Fruit fly (Drosophila melanogaster): Measurements from ENCODE around the gene CG1674.

CG1674 gene

DNA sequence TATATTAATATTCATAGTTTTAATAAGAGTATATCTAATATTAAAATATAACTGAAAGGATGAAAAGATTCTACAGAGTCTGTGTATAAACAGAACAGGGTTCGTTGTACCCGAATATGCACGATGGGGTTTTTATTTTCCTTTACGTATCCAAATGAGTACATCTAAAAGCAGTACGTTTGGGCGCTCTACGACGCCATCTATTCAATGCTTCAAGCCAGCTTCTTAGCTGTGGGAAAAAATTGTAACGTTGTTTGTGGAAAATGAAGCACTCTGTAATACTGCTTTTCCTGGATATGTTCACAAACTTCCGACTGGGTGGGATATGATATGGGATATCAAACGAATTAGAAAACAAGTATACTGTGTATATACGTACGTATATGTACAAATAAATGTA lies 44.2 kb downstream of the CG1674 start:
- TF ChIP-seq Sry-δ (GFP tag; optimal IDR thresholded peaks at IDR 0.05) (no peak), CG9437 (GFP tag; optimal IDR thresholded peaks at IDR 0.05) (peak; percentile 45), B-H1 (GFP tag; IDR thresholded peaks at IDR 0.05) (no peak), odd (GFP tag; optimal IDR thresholded peaks at IDR 0.05) (no peak), caup (GFP tag; optimal IDR thresholded peaks at IDR 0.05; ENCODE audit: severe bottlenecking) (no peak), CG6813 (GFP tag; optimal IDR thresholded peaks at IDR 0.05) (no peak), pros (GFP tag; optimal IDR thresholded peaks at IDR 0.05) (no peak), CG18011 (GFP tag; optimal IDR thresholded peaks at IDR 0.05) (no peak), tgo (GFP tag; IDR thresholded peaks at IDR 0.05) (no peak), CG10147 (GFP tag; optimal IDR thresholded peaks at IDR 0.05) (no peak), Sox102F (GFP tag; optimal IDR thresholded peaks at IDR 0.05) (no peak), onecut (GFP tag; IDR thresholded peaks at IDR 0.05) (no peak), CG2199 (GFP tag; IDR thresholded peaks at IDR 0.05) (peak; percentile 88; the same call in 2 of the 3 replicates), sens (GFP tag) (peak; percentile 16), CG30020 (tag; optimal IDR thresholded peaks at IDR 0.05) (peak; percentile 8), nau (GFP tag; optimal IDR thresholded peaks at IDR 0.05) (no peak), Hr51 (GFP tag; optimal IDR thresholded peaks at IDR 0.05) (no peak), CG13894 (tag; optimal IDR thresholded peaks at IDR 0.05) (peak; percentile 52), CG32532 (GFP tag; IDR thresholded peaks at IDR 0.05) (no peak), CTCF (GFP tag; optimal IDR thresholded peaks at IDR 0.05) (peak; percentile 73), trh (GFP tag; optimal IDR thresholded peaks at IDR 0.05) (no peak)

DNA sequence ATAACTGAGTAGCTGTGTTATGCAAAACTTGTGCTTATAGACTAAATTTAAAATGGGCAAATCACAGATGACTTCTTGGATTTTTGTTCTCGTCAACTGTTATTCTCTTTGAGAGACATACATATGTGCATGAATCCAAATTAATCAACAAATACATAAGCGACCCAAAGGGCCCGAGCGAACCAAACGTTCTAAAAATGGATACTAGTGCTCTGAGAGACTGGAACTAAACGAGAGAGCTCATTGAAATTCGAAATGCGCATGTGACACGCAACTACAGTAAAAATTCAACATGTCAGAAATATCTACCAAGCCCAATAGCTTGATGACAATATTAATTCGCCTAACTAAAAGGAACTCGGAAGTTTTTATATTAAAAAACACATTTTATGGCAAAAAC lies 45.8 kb downstream of the CG1674 start, which contains the start of gene NfI:
NfI (minus strand) TSS at position 45 of the 400 bp plus-strand sequence.
- TF ChIP-seq crp (GFP tag; optimal IDR thresholded peaks at IDR 0.05) (no peak), Trl (optimal IDR thresholded peaks at IDR 0.05) (peak; percentile 46 to 65), Trl (GFP tag; optimal IDR thresholded peaks at IDR 0.05) (no peak), exex (tag; optimal IDR thresholded peaks at IDR 0.05) (no peak), tio (GFP tag; optimal IDR thresholded peaks at IDR 0.05) (no peak), vnd (GFP tag; IDR thresholded peaks at IDR 0.05; ENCODE audit: partially characterized antibody) (no peak), scrt (GFP tag; optimal IDR thresholded peaks at IDR 0.05) (no peak), Gug (GFP tag; IDR thresholded peaks at IDR 0.05) (no peak), sens (GFP tag) (peak; percentile 45), CG2120 (GFP tag; optimal IDR thresholded peaks at IDR 0.05) (peak; percentile 11), CG6854 (GFP tag; optimal IDR thresholded peaks at IDR 0.05) (no peak), CG30020 (tag; optimal IDR thresholded peaks at IDR 0.05) (peak; percentile 24), CG8478 (optimal IDR thresholded peaks at IDR 0.05) (no peak), CG10431 (GFP tag; optimal IDR thresholded peaks at IDR 0.05) (no peak), CG17568 (GFP tag; optimal IDR thresholded peaks at IDR 0.05) (peak; percentile 13), sd (tag; optimal IDR thresholded peaks at IDR 0.05) (no peak), CG11723 (GFP tag; optimal IDR thresholded peaks at IDR 0.05) (peak; percentile 47), CG2199 (GFP tag; IDR thresholded peaks at IDR 0.05) (peak; percentile 89)

DNA sequence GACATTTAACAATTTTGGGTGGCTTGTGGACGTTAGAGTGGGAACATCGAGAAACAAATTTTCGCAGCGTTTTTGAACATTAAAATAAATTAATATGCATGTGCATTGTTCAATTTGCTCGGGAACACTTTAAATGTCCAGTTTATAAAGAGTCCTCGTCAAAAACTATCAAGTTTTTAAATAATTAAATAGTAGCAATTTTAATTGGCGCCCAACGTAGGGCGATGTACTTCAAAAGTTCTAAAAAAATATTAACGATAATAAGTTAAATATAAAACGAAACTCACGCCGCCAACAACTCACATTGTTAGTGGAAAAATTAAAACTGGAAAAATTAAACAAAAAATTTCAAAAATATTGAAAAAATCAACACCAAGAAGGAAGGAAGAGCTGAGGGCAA lies 61.9 kb downstream of the CG1674 start:
- TF ChIP-seq Side (GFP tag; optimal IDR thresholded peaks at IDR 0.05) = no peak
- no peak for TF ChIP-seq CG8944 (GFP tag; optimal IDR thresholded peaks at IDR 0.05)
- TF ChIP-seq oc (tag; optimal IDR thresholded peaks at IDR 0.05) = no peak
- TF ChIP-seq kay (GFP tag; optimal IDR thresholded peaks at IDR 0.05) = no peak
- no peak for TF ChIP-seq CG33213 (GFP tag; optimal IDR thresholded peaks at IDR 0.05)
- no peak for TF ChIP-seq CG10267 (tag; optimal IDR thresholded peaks at IDR 0.05)
- no peak for TF ChIP-seq CG13296 (GFP tag; optimal IDR thresholded peaks at IDR 0.05)

Measured in whole organism, embryonic.